Worm (Caenorhabditis elegans): ENCODE measurements around the gene T01B10.5.

ce11 chrX:8481716-8482115, 13.4 kb upstream of the T01B10.5 start:
- TF ChIP-seq unc-98 (GFP tag; IDR thresholded peaks at IDR 0.05) (no peak), snpc-4 (tag; optimal IDR thresholded peaks at IDR 0.05) (no peak), fkh-10 (GFP tag; optimal IDR thresholded peaks at IDR 0.05) (peak; percentile 94), lin-35 (GFP tag; optimal IDR thresholded peaks at IDR 0.05) (no peak), sox-4 (tag; optimal IDR thresholded peaks at IDR 0.05) (no peak), mef-2 (tag; optimal IDR thresholded peaks at IDR 0.05) (no peak), ceh-82 (tag; optimal IDR thresholded peaks at IDR 0.05) (peak in 1 of 3 experiments; percentile 16)

Data from whole organism, L1 larva.